Worm (Caenorhabditis elegans): ENCODE data around the gene F53A2.1.

The F53A2.1 gene

ce11 chrIII:13339672-13340071 lies 15.0 kb upstream of the F53A2.1 start, which contains the start of gene F53A2.3:
TSS of gene F53A2.3 (minus strand) at chrIII:13339772.
- TF ChIP-seq dve-1 (tag; optimal IDR thresholded peaks at IDR 0.05; ENCODE audit: insufficient read depth) (no peak), hif-1 (tag; optimal IDR thresholded peaks at IDR 0.05) (no peak), php-3 (GFP tag; IDR thresholded peaks at IDR 0.05) (no peak)

ce11 chrIII:13333754-13334153 lies 9.1 kb upstream of the F53A2.1 start, which contains the start of gene sdz-20:
TSS of gene sdz-20 (plus strand) at chrIII:13334054.
- TF ChIP-seq egl-43 (GFP tag; IDR thresholded peaks at IDR 0.05) (no peak), F37D6.2 (tag; optimal IDR thresholded peaks at IDR 0.05) (no peak), cey-2 (tag; optimal IDR thresholded peaks at IDR 0.05; ENCODE audit: borderline replicate concordance, insufficient read depth) (no peak), Y105C5A.15 (GFP tag; IDR thresholded peaks at IDR 0.05) (no peak), mxl-3 (GFP tag; optimal IDR thresholded peaks at IDR 0.05) (no peak), mep-1 (tag; optimal IDR thresholded peaks at IDR 0.05) (no peak), madf-5 (GFP tag; IDR thresholded peaks at IDR 0.05) (no peak), ceh-28 (tag; optimal IDR thresholded peaks at IDR 0.05) (no peak), lin-29 (GFP tag; IDR thresholded peaks at IDR 0.05) (no peak), attf-4 (tag; optimal IDR thresholded peaks at IDR 0.05) (no peak), ztf-7 (tag; optimal IDR thresholded peaks at IDR 0.05) (no peak), pha-4 (GFP tag; IDR thresholded peaks at IDR 0.05) (no peak), pha-4 (tag; optimal IDR thresholded peaks at IDR 0.05) (no peak), hlh-30 (tag; optimal IDR thresholded peaks at IDR 0.05; ENCODE audit: insufficient read depth) (no peak), nhr-42 (GFP tag; IDR thresholded peaks at IDR 0.05) (no peak), hif-1 (tag; optimal IDR thresholded peaks at IDR 0.05) (no peak)

- TF ChIP-seq mes-2 (tag; optimal IDR thresholded peaks at IDR 0.05; ENCODE audit: poor library complexity, severe bottlenecking) (no peak), vab-7 (GFP tag; IDR thresholded peaks at IDR 0.05) (no peak), nhr-10 (tag; optimal IDR thresholded peaks at IDR 0.05) (no peak), nhr-25 (tag; optimal IDR thresholded peaks at IDR 0.05; ENCODE audit: borderline replicate concordance, insufficient read depth) (no peak), lin-38 (GFP tag; IDR thresholded peaks at IDR 0.05) (no peak), F26F4.8 (GFP tag; conservative IDR thresholded peaks at IDR 0.05) (no peak), ama-1 (optimal IDR thresholded peaks at IDR 0.05) (no peak), snpc-4 (tag; optimal IDR thresholded peaks at IDR 0.05) (no peak), tag-97 (GFP tag; IDR thresholded peaks at IDR 0.05) (no peak), lin-29 (GFP tag; IDR thresholded peaks at IDR 0.05) (no peak)
These were observed 4.3 kb upstream of the F53A2.1 start for ce11 chrIII:13328911-13329310.

- TF ChIP-seq ceh-82 (tag; optimal IDR thresholded peaks at IDR 0.05) (no peak), daf-8 (GFP tag; IDR thresholded peaks at IDR 0.05) (no peak), ztf-11 (tag; optimal IDR thresholded peaks at IDR 0.05) (no peak), zfp-2 (tag; optimal IDR thresholded peaks at IDR 0.05) (no peak), egl-43 (GFP tag; IDR thresholded peaks at IDR 0.05) (no peak), lsy-2 (tag; optimal IDR thresholded peaks at IDR 0.05) (no peak), fkh-10 (GFP tag; optimal IDR thresholded peaks at IDR 0.05) (no peak), ZK546.5 (tag; optimal IDR thresholded peaks at IDR 0.05) (no peak), dpl-1 (GFP tag; optimal IDR thresholded peaks at IDR 0.05) (no peak)
These were observed 2.1 kb downstream of the F53A2.1 start, which contains the start of gene F53A2.11 for ce11 chrIII:13322578-13322977. TSS of gene F53A2.11 (minus strand) at chrIII:13322678.

All from whole organism, L4 larva.